Worm (Caenorhabditis elegans): ENCODE measurements around the gene Y102A11A.3.

Y102A11A.3 gene

DNA sequence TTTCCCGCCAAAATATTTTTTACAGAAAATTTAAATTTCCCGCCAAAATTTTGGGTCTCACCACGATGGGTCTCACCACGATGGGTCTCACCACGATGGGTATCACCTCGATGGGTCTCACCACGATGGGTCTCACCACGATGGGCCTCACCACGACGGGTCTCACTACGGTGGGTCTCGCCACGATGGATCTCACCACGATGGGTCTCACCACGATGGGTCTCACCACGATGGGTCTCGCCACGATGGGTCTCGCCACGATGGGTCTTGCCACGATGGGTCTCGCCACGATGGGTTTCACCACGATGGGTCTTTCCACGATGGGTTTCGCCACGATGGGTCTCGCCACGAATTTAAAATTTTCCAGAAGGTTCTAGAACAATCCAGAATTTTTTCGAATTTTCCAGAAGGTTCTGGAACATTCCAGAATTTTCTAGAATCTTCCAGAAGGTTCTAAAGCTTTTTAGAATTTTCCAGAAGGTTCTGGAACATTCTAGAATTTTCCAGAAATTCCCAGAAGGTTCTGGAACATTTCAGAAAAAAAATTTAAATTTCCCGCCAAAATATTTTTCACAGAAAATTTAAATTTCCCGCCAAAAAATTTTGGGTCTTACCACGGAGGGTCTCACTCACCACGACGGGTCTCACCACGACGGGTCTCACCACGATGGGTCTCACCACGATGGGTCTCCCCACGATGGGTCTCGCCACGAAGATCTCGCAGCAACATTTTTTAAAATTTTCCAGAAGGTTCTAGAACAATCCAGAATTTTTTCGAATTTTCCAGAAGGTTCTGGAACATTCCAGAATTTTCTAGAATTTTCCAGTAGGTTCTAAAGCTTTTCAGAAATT lies 39.8 kb downstream of the Y102A11A.3 start:
- TF ChIP-seq ceh-40 (GFP tag; IDR thresholded peaks at IDR 0.05), result 0 out of 2 replicates have a peak, but pooled peaks have one; percentile 2
- peak; percentile 97 for TF ChIP-seq hsf-1 (GFP tag; IDR thresholded peaks at IDR 0.05)
- TF ChIP-seq cebp-2 (GFP tag; IDR thresholded peaks at IDR 0.05), result 0 out of 2 replicates have a peak, but pooled peaks have one; percentile 46
- TF ChIP-seq mel-28 (tag; optimal IDR thresholded peaks at IDR 0.05; ENCODE audit: borderline replicate concordance), result peak; percentile 5
- TF ChIP-seq Y53G8AR.9 (GFP tag; conservative IDR thresholded peaks at IDR 0.05), result 0 out of 2 replicates have a peak, but pooled peaks have one; percentile 42
- peak; percentile 57; the same call in 1 of the 2 replicates for TF ChIP-seq ekl-4 (GFP tag; IDR thresholded peaks at IDR 0.05)
- TF ChIP-seq Y56A3A.18 (GFP tag; IDR thresholded peaks at IDR 0.05), result peak; percentile 76; the same call in 1 of the 2 replicates
- TF ChIP-seq F33H1.4 (GFP tag; IDR thresholded peaks at IDR 0.05), result peak; percentile 47
- peak; percentile 79 for TF ChIP-seq dox-1 (GFP tag; IDR thresholded peaks at IDR 0.05)
- peak; percentile 52; the same call in 1 of the 2 replicates for TF ChIP-seq bed-2 (GFP tag; IDR thresholded peaks at IDR 0.05)
- peak; percentile 20; the same call in 1 of the 2 replicates for TF ChIP-seq K11D2.4 (GFP tag; IDR thresholded peaks at IDR 0.05)
- peak; percentile 38; the same call in 1 of the 2 replicates for TF ChIP-seq bed-1 (GFP tag; IDR thresholded peaks at IDR 0.05)
- TF ChIP-seq madf-3 (GFP tag; IDR thresholded peaks at IDR 0.05), result peak; percentile 53; the same call in 1 of the 2 replicates
- TF ChIP-seq nhr-120 (GFP tag; IDR thresholded peaks at IDR 0.05), result peak; percentile 93; the same call in 1 of the 2 replicates
- TF ChIP-seq lin-26 (GFP tag; IDR thresholded peaks at IDR 0.05), result peak; percentile 51; the same call in 1 of the 2 replicates
- TF ChIP-seq ceh-100 (GFP tag; IDR thresholded peaks at IDR 0.05), result peak; percentile 52
- peak; percentile 48; the same call in 1 of the 2 replicates for TF ChIP-seq nfyb-1 (GFP tag; IDR thresholded peaks at IDR 0.05)
- peak; percentile 52; the same call in 1 of the 2 replicates for TF ChIP-seq egrh-3 (GFP tag; IDR thresholded peaks at IDR 0.05)
- TF ChIP-seq F37B4.10 (GFP tag; IDR thresholded peaks at IDR 0.05), result 0 out of 2 replicates have a peak, but pooled peaks have one; percentile 32

DNA sequence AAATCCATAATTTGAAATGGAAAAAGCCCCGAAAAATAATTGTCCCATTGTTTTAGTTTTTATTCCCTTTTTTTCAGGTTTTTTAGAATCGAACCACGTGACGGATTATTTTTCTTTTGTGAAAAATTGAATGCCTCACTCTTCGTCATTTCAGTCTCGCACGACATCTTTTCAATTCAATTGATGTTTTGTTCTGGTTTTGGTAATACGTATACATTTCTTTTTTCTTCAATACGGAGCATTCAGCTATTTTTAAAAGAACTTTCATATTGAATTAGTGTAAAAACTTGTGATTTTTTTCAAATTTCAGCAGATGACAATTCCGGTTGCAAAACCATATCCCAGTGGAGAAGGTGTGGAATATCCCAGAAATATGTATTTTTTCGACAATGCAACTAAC lies 45.8 kb downstream of the Y102A11A.3 start, which contains the start of gene F49H12.7:
F49H12.7 (plus strand) TSS at position 301 of the 400 bp plus-strand sequence.
- TF ChIP-seq nhr-90 (tag; optimal IDR thresholded peaks at IDR 0.05) (no peak), nfya-1 (tag; optimal IDR thresholded peaks at IDR 0.05; ENCODE audit: borderline replicate concordance, insufficient read depth) (no peak)

DNA sequence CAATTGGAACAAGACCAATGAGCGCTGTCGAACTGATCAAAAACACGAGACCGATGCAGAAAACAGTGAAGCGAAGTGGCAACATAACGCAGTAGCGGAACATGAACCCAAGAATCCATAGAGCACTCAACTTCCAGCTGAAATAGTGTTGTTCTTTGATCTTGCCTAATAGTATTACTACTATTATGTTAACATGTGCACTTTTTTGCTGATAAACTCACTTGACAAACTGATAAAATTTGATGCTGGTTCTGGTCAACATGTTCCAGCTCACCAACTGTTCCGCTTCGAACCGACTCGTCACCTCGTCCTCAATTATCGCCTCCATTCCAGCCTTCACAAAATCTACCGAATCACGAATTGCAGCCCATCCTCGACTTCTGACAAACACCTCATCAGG lies 49.3 kb downstream of the Y102A11A.3 start:
- TF ChIP-seq D2030.7 (GFP tag; IDR thresholded peaks at IDR 0.05), result no peak
- TF ChIP-seq lin-26 (GFP tag; IDR thresholded peaks at IDR 0.05), result no peak
- TF ChIP-seq nhr-80 (tag; optimal IDR thresholded peaks at IDR 0.05), result peak; percentile 29
- TF ChIP-seq cebp-1 (GFP tag; IDR thresholded peaks at IDR 0.05), result no peak
- TF ChIP-seq cebp-1 (tag; optimal IDR thresholded peaks at IDR 0.05), result peak; percentile 12

DNA sequence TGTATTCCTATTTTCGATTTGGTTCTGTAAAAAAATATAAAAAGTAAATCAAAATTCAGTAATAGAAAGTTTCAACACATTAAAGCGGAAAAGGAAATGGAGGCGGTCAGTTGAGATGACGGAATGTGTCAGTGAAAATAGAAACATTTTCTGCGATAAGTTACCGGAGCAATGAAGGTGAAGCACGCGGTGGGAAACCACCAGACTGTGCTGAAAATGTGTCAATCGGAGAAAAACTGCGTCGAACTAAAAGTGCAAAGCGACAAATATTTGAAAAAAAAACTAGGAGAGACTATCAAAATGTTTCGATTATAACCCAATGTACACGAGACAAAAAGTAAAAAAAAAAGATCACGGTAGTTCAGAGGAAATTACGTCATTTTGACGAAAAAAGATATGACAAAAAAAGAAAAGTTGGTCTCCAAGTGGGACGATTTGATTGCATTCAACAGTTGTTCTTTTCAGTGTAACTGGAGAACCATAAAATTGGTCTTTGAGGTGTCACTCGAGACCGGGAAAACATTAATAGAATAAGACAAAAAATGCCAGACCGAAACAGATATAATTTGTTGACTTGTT lies 51.6 kb downstream of the Y102A11A.3 start, which contains the start of gene acl-4:
acl-4 (minus strand) TSS at position 27 of the 579 bp plus-strand sequence.
- no peak for TF ChIP-seq hsf-1 (GFP tag; IDR thresholded peaks at IDR 0.05)
- peak; percentile 19; the same call in 1 of the 2 replicates for TF ChIP-seq K11D2.4 (GFP tag; IDR thresholded peaks at IDR 0.05)
- TF ChIP-seq unc-62 (GFP tag; optimal IDR thresholded peaks at IDR 0.05), result peak; percentile 32
- TF ChIP-seq hmg-20 (GFP tag; IDR thresholded peaks at IDR 0.05), result no peak
- TF ChIP-seq nhr-90 (tag; optimal IDR thresholded peaks at IDR 0.05), result no peak
- TF ChIP-seq aptf-3 (GFP tag; IDR thresholded peaks at IDR 0.05), result no peak
- no peak for TF ChIP-seq lag-1 (GFP tag; IDR thresholded peaks at IDR 0.05)
- TF ChIP-seq ztf-26 (tag; optimal IDR thresholded peaks at IDR 0.05), result peak; percentile 24
- TF ChIP-seq efl-1 (GFP tag; optimal IDR thresholded peaks at IDR 0.05), result no peak
- no peak for TF ChIP-seq lin-54 (GFP tag; optimal IDR thresholded peaks at IDR 0.05)
- no peak for TF ChIP-seq ceh-79 (tag; optimal IDR thresholded peaks at IDR 0.05)
- TF ChIP-seq somi-1 (GFP tag; optimal IDR thresholded peaks at IDR 0.05), result peak; percentile 29
- TF ChIP-seq cebp-1 (GFP tag; IDR thresholded peaks at IDR 0.05), result no peak
- TF ChIP-seq cebp-1 (tag; optimal IDR thresholded peaks at IDR 0.05), result peak; percentile 42
- TF ChIP-seq sdz-38 (tag; optimal IDR thresholded peaks at IDR 0.05), result no peak
- peak; percentile 75 for TF ChIP-seq nhr-80 (tag; optimal IDR thresholded peaks at IDR 0.05)
- TF ChIP-seq atf-7 (tag; optimal IDR thresholded peaks at IDR 0.05), result peak; percentile 36
- no peak for TF ChIP-seq hlh-12 (tag; optimal IDR thresholded peaks at IDR 0.05)
- no peak for TF ChIP-seq nhr-120 (GFP tag; IDR thresholded peaks at IDR 0.05)
- TF ChIP-seq let-526 (GFP tag; IDR thresholded peaks at IDR 0.05), result no peak
